Fruit fly (Drosophila melanogaster): ENCODE data around the gene GstD9.

The GstD9 gene

dm6 chr3R:12383784-12384183, 16.4 kb upstream of the GstD9 start (continued):
- TF ChIP-seq phol (tag; optimal IDR thresholded peaks at IDR 0.05) (no peak), BEAF-32 (GFP tag; optimal IDR thresholded peaks at IDR 0.05) (no peak), Bgb (GFP tag; IDR thresholded peaks at IDR 0.05; ENCODE audit: partially characterized antibody) (peak; percentile 20; the same call in 1 of the 2 replicates), stwl (tag; optimal IDR thresholded peaks at IDR 0.05) (peak; percentile 39), Lpt (GFP tag; optimal IDR thresholded peaks at IDR 0.05) (no peak), knrl (GFP tag; IDR thresholded peaks at IDR 0.05; ENCODE audit: partially characterized antibody) (peak; percentile 27; the same call in 1 of the 3 replicates), wek (GFP tag; optimal IDR thresholded peaks at IDR 0.05) (no peak), lov (optimal IDR thresholded peaks at IDR 0.05) (no peak), lov (GFP tag; IDR thresholded peaks at IDR 0.05) (no peak), CG16813 (GFP tag; IDR thresholded peaks at IDR 0.05; ENCODE audit: partially characterized antibody) (peak; percentile 31; the same call in 1 of the 3 replicates), zfh2 (GFP tag; optimal IDR thresholded peaks at IDR 0.05) (no peak), sima (GFP tag; optimal IDR thresholded peaks at IDR 0.05) (no peak), CG15601 (tag; optimal IDR thresholded peaks at IDR 0.05) (no peak)

DNA sequence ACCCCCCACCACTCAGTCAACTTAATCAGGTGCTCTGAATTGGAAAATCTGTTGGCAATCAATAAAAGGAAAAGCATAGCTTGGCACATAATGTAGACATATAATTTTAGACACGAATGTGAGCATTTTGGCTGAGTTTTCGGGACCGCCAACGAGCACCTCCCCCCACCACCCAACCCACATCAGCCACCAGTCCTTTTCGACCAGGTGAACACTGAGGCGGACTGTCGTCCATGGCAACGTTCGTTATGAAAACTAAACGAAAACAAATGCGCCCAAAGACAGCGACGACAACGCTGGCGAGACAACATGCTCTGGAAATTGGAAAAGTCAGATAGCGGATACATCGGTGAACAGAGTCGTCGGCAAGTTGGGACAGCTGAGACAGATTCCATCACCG, 15.7 kb upstream of the GstD9 start, which contains the start of gene GstD11:
Gene GstD11 (plus strand): TSS at position 301 of the 400 bp plus-strand sequence.
- no peak for TF ChIP-seq CG3995 (GFP tag; optimal IDR thresholded peaks at IDR 0.05)
- TF ChIP-seq kah (GFP tag; optimal IDR thresholded peaks at IDR 0.05), result no peak
- TF ChIP-seq Atf3 (GFP tag; optimal IDR thresholded peaks at IDR 0.05), result no peak
- no peak for TF ChIP-seq row (GFP tag; IDR thresholded peaks at IDR 0.05)
- TF ChIP-seq NfI (GFP tag; optimal IDR thresholded peaks at IDR 0.05), result no peak
- no peak for TF ChIP-seq z (GFP tag; IDR thresholded peaks at IDR 0.05)
- TF ChIP-seq CG11723 (GFP tag; optimal IDR thresholded peaks at IDR 0.05), result no peak
- no peak for TF ChIP-seq CG2875 (GFP tag; optimal IDR thresholded peaks at IDR 0.05)
- no peak for TF ChIP-seq HLH3B (GFP tag; IDR thresholded peaks at IDR 0.05)
- TF ChIP-seq CG3065 (GFP tag; optimal IDR thresholded peaks at IDR 0.05), result no peak
- TF ChIP-seq Sin3A (optimal IDR thresholded peaks at IDR 0.05), result no peak
- TF ChIP-seq CG16815 (GFP tag; optimal IDR thresholded peaks at IDR 0.05), result no peak
- TF ChIP-seq emc (GFP tag; optimal IDR thresholded peaks at IDR 0.05), result no peak
- TF ChIP-seq Blimp-1 (GFP tag; optimal IDR thresholded peaks at IDR 0.05), result no peak
- TF ChIP-seq hkb (optimal IDR thresholded peaks at IDR 0.05), result no peak
- TF ChIP-seq hkb (GFP tag; IDR thresholded peaks at IDR 0.05), result no peak
- TF ChIP-seq Rx (GFP tag; IDR thresholded peaks at IDR 0.05), result no peak

DNA sequence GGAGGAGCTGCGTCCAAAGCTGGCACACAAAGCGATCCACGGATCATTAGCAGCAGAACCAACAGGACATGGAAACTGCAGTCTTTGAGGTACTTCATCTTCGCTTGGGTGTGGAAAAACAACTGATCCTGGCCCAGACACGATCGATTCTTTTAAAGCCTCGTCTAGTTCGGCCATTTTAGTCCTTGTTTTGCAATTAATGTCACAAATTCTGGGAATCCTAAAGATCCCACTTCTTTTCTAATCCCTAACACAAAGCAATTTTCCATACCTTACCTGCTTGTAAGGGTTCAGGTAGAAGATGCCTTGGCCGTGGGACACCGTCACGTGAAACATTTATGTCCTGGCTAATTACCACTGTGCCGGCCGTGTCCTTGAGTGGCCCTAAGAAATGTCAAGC, 15.2 kb upstream of the GstD9 start, which contains the start of gene CG10035:
Gene CG10035 (minus strand): TSS at position 129 of the 400 bp plus-strand sequence.
- TF ChIP-seq sim (GFP tag; IDR thresholded peaks at IDR 0.05) (no peak), CG15479 (GFP tag; optimal IDR thresholded peaks at IDR 0.05) (peak; percentile 20), run (tag; optimal IDR thresholded peaks at IDR 0.05) (no peak), zen (tag; optimal IDR thresholded peaks at IDR 0.05) (peak; percentile 98), D (optimal IDR thresholded peaks at IDR 0.05) (peak; percentile 55), D (GFP tag; optimal IDR thresholded peaks at IDR 0.05) (no peak), lab (GFP tag; optimal IDR thresholded peaks at IDR 0.05) (no peak), CG11695 (GFP tag; IDR thresholded peaks at IDR 0.05) (no peak), pros (GFP tag; optimal IDR thresholded peaks at IDR 0.05) (peak; percentile 12)
